Worm (Caenorhabditis elegans) whole organism, L4/young adult: ENCODE data around the gene raga-1.

Source experiments
- W03F9.2 ChIP-seq: fragments of 150-350 bp; optimal IDR thresholded peaks from 2 replicates; lab custom pipeline; 2014; ENCODE audit warnings: missing biosample characterization, missing genetic modification characterization
- dao-5 ChIP-seq: sonication (generic microtip); optimal IDR thresholded peaks from 2 replicates; lab custom pipeline; 2016; ENCODE audit warnings: missing genotype, missing genetic modification characterization, moderate library complexity, missing compliant biosample characterization
- him-1 ChIP-seq: sonication (generic microtip); optimal IDR thresholded peaks from 2 replicates; lab custom pipeline; 2016; ENCODE audit warnings: missing genotype, missing genetic modification reagents, missing genetic modification characterization, missing compliant biosample characterization

The raga-1 gene

DNA sequence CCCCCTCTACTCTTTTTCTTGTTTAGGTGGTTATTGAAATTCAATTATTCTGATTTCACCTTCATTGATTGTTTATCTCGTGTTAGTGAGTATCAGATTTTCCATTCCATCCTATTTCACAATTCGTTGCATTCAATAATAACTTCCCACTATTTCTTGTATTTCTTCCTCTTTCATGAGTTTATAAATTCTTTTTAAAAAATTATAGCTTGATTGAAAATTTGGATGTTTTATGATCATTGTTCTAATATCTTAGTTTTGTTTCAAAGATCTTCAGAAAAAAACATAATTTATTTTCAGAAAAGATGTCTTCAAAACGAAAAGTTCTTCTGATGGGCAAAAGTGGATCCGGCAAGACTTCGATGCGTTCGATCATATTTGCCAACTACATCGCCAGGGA, at the start of gene raga-1:
raga-1 (plus strand) TSS at position 301 of the 400 bp plus-strand sequence.
- TF ChIP-seq him-1 (tag; lab: Kevin White, UChicago) (no peak), W03F9.2 (no peak), dao-5 (tag; lab: Kevin White, UChicago) (no peak)

DNA sequence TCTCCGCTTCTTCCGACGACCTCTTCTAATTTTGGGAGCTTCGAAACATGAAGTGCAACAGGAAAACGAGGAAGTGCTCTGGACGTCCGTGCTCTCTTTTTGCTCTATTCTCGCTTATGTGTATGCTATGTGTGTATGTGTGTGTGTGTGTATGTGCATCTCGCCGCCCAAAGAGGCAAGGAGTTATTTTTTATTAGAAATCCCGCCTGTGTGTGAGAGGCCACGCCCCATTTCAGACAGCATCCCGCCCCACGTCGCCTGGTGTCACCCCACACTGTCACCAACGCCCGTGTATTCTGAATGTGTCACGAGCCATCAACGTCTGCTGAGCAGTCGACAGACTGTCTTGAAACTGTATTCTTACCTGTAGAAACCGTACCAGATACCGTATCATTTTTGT, 45.6 kb upstream of the raga-1 start, which contains the start of gene T05B9.2:
T05B9.2 (plus strand) TSS at position 301 of the 400 bp plus-strand sequence.
- TF ChIP-seq him-1 (tag; lab: Kevin White, UChicago) (no peak), dao-5 (tag; lab: Kevin White, UChicago) (no peak), W03F9.2 (no peak)

DNA sequence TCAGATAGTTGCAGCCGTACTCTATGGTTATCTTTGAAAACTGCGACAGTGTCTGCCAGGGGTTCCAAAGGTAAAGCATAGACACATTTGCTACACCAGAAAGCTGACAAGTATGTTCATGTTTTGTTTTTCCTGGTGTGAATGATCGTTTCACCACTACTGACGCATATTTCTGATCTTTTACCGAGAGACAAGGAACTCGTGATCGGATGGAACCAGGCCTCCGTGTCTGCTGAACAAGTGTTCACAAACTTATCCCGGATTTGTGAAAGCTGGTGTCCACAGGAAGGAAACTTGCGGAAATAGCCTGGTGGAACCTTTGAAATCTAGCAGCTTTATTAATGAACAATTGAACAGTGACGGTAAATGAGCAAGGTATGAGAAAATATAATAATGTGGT, 41.4 kb upstream of the raga-1 start:
- TF ChIP-seq him-1 (tag; lab: Kevin White, UChicago) (no peak), dao-5 (tag; lab: Kevin White, UChicago) (no peak), W03F9.2 (no peak)

DNA sequence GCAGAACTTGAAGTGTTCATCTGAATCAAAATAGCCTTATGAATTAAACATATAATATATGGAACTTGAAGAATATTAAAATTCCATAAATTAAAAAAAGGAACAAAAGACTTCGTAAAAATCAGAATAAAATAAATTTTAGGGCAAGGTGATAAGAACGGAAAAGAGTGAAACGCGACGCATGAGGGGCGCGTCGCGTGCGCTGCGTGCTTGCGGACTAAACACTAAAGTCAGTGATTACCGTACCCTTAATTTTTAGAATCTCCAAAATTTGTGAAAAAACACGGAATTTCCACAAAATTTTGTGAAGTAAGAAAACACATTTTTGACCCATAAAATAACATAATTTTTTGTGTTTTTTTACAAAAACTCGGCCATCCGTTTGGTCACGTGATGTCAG, 40.0 kb upstream of the raga-1 start, which contains the start of gene T05B9.1:
T05B9.1 (minus strand) TSS at position 20 of the 400 bp plus-strand sequence.
- no peak for TF ChIP-seq him-1 (tag; lab: Kevin White, UChicago)
- no peak for TF ChIP-seq dao-5 (tag; lab: Kevin White, UChicago)

DNA sequence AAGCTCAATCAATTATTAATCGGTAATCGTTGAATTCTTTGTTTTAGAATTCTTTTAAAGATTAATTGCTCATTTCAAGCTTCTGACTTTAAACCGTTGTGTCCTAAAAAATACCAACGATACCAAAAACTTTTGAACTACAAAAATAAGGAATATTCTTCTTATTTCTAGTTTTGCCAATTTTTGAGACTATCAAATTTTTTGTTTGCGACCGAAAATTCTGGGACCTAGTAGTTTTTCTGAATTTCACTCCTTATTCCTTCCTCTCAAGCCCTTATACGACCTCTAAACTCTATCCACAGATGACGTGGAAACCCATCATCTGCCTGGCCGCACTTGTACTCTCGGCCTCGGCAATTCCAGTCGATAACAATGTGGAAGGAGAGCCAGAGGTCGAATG, 32.3 kb upstream of the raga-1 start, which contains the start of gene cut-1:
cut-1 (plus strand) TSS at position 301 of the 400 bp plus-strand sequence.
- no peak for TF ChIP-seq dao-5 (tag; lab: Kevin White, UChicago)
- TF ChIP-seq him-1 (tag; lab: Kevin White, UChicago) = no peak
- no peak for TF ChIP-seq W03F9.2

DNA sequence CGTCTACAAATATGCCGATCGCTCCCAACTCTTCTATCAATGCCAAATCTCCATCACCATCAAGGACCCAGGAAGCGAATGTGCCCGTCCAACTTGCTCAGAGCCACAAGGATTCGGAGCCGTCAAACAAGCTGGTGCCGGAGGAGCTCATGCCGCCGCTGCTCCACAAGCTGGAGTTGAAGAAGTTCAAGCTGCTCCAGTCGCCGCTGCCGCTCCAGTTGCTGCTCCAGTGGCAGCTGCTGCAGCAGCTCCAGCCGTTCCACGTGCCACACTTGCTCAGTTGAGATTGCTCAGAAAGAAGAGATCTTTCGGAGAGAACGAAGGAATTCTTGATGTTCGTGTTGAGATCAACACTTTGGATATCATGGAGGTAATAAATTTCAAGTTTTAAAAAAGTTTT, 30.3 kb upstream of the raga-1 start:
- TF ChIP-seq him-1 (tag; lab: Kevin White, UChicago) = no peak
- TF ChIP-seq W03F9.2 = no peak
- TF ChIP-seq dao-5 (tag; lab: Kevin White, UChicago) = no peak

DNA sequence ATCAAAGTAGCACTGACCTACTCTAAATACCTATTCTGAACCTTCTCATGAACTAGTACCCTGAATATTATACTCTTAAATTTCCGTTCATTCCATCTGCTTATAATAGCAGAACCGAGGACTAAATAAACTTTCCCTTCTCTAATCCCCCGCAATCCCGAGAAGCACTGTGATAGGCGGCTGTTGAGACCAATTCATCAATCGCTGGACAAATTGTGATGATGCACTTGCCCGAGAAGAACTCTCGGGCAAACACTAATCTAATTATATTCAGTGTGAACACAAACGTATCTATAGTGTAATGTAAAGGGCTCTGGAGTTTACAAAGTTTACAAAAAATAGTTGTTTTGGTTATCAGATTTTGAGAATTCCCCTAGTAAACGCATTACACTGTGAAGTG, 26.3 kb upstream of the raga-1 start:
- TF ChIP-seq him-1 (tag; lab: Kevin White, UChicago) = no peak

DNA sequence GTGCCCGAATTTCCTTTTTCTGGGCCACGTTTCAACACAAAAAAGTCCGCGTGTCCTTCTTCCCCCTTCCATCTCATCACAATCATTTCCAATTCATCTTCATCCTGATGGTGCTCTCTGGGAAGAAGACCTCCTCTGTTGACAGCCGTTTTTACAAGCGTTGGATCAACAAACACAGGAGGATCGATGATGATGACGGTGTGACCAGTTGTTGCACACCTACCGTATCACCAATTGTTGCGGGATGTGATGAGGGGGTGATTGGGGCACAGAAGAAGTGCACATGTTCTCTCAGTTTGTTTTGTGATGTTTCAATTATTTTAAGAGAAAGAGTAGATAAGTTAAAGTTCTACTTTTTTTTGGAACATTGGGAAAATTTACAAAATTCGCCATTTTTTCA, 25.7 kb upstream of the raga-1 start:
- TF ChIP-seq W03F9.2 (no peak), him-1 (tag; lab: Kevin White, UChicago) (no peak), dao-5 (tag; lab: Kevin White, UChicago) (no peak)

DNA sequence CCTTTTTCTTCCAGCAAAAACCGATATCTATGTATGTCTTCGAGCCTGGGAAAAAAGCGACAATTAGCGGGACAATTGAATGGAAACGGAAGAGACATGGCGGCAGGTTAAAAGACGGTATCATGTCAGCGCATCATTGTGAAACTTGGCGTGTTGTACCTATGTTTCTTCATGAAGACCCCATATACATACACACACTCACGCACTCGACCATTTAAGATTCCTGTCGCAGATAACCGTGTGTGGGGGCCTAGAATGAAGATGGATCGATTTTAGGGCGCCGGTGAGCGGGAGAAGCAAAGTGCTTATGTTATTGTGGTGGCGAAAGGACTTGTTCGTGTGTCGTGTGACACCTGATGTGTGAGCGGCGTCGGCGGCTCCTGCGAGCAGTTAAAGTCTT, 24.3 kb upstream of the raga-1 start:
- TF ChIP-seq him-1 (tag; lab: Kevin White, UChicago) (no peak), W03F9.2 (no peak), dao-5 (tag; lab: Kevin White, UChicago) (no peak)

DNA sequence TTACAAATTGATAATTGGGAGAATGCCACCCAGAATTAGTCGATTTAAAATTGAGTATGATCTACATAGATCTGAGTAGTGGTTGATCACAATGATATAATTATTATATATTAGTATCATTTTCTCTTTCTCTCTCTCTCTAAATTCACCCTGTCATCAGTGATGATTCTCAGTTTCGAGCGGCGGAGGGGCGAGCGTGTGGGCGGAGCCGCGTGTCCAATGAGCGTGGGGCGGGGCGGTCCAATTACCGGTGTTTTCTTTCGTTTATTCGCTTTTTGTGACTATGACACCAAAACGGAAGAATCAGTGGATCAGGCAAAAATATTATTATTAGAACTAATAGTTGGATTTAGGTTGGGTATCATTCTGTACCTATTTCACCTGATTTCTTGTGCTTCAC, 21.2 kb upstream of the raga-1 start:
- TF ChIP-seq W03F9.2 = no peak
- no peak for TF ChIP-seq dao-5 (tag; lab: Kevin White, UChicago)
- TF ChIP-seq him-1 (tag; lab: Kevin White, UChicago) = no peak

DNA sequence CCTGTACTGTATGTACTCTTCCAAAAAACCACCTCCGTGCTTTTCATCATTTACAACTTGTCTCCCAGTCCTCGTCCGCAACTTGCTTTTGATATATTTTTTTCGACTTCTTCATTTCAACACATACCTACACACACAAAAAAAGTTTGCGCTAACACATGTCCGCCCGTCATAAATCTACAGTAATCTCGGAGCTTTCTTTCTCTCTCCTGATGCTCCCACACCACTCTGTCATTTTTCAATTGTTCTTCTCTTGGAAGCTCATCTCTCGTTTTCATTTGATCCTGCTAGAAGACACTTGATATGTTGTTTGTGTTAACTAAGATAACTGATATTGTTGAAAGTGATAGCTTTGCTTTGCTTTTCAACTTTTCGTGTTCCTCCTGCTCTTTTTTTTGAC, 20.0 kb upstream of the raga-1 start:
- no peak for TF ChIP-seq W03F9.2
- TF ChIP-seq dao-5 (tag; lab: Kevin White, UChicago) = no peak
- no peak for TF ChIP-seq him-1 (tag; lab: Kevin White, UChicago)

DNA sequence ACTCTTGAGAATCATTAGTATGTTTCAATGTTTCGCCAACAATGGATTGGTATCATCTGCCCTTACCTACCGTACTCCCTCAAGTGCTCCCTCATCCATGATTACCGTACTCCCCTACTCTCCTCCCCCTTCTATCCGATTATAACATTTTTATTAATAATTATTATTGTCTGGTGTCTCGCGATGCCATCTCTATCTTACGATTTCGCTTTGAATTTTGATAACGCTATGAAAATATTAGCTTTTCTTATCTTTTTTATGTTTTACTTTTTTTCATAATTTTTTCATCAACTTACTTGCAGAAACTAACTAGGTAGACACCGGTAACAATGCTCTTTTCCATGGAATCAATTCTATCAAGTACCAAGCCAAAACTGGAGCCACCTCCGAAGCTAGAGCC, 19.5 kb upstream of the raga-1 start, which contains the start of gene unc-130:
unc-130 (plus strand) TSS at position 301 of the 400 bp plus-strand sequence.
- TF ChIP-seq W03F9.2 (no peak), dao-5 (tag; lab: Kevin White, UChicago) (no peak), him-1 (tag; lab: Kevin White, UChicago) (no peak)

DNA sequence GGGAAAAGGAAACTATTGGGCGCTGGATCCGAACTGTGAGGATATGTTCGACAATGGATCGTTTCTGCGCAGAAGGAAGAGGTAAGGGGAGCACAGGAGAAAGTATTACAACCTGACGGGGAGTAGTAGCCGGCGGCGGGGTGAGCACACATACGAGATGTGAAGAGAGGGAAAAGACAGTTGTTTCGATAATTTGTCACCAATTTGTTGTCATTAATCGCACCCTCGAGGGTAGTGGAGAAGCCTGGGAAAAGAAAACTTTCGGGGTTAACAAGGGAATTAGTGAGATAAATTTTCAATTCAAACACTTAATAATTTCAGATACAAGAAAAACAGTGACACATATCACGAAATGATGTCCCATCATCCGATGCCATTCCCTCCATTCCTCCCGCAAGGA, 18.1 kb upstream of the raga-1 start:
- TF ChIP-seq dao-5 (tag; lab: Kevin White, UChicago) = no peak
- no peak for TF ChIP-seq W03F9.2
- no peak for TF ChIP-seq him-1 (tag; lab: Kevin White, UChicago)

DNA sequence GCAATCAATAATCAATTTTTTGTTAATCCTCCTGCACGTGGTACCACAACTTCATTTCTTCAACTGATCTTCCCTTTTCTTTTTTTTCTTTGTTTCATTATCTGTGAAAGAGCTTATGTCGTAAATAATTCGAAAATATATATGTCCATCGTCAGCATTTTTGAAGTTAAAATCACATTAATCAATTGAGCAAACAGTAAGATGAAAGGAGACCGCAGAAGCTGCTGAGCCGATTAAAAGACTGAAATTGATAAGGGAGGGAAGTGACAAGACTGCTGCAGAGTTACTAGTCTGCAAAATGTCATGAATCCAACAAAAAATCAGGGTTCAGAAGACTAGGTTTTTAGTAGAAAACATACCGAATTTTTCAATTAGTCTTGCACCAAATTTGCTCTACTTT, 17.4 kb upstream of the raga-1 start:
- no peak for TF ChIP-seq dao-5 (tag; lab: Kevin White, UChicago)
- TF ChIP-seq him-1 (tag; lab: Kevin White, UChicago) = no peak
- no peak for TF ChIP-seq W03F9.2

DNA sequence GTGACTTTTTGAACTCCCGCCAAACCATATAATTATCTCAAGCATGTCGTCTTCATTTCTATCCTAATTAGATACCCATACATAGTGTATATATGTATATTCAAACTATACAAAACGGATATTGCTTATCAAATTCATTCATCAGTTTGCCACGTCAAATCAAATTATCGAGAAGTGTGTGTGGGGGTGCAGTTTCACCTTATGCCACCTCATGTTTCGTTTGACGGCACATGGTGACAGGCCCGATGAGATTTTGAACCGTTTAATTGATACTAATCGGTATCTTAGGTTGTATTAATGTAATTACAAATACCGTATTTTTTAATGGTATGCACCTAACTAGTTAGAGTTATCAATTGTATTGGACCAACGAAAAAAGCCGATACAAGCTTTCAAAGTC, 16.5 kb upstream of the raga-1 start:
- TF ChIP-seq dao-5 (tag; lab: Kevin White, UChicago) (no peak), him-1 (tag; lab: Kevin White, UChicago) (no peak), W03F9.2 (no peak)
